Fruit fly (Drosophila melanogaster) Kc167 (cell line): ENCODE results near the gene CG32669.

Source experiments
- Myc ChIP-seq: fragments of >200 bp; optimal IDR thresholded peaks from 2 replicates; lab custom pipeline; 2017; ENCODE audit warnings: missing external identifiers
- Sin3A ChIP-seq: fragments of >200 bp; optimal IDR thresholded peaks from 2 replicates; lab custom pipeline; 2018; ENCODE audit warnings: missing external identifiers
- h ChIP-seq: fragments of >200 bp; optimal IDR thresholded peaks from 3 replicates; lab custom pipeline; 2018; ENCODE audit warnings: missing external identifiers
- insv ChIP-seq: fragments of >200 bp; optimal IDR thresholded peaks from 3 replicates; lab custom pipeline; 2018; ENCODE audit warnings: missing external identifiers
- psq ChIP-seq: fragments of >200 bp; optimal IDR thresholded peaks from 2 replicates; lab custom pipeline; 2017; ENCODE audit warnings: missing external identifiers
- ttk ChIP-seq: sonication (Bioruptor generic); optimal IDR thresholded peaks from 2 replicates; lab custom pipeline; 2017; ENCODE audit warnings: missing external identifiers

Gene CG32669

dm6 chrX:10832369-10832768, 12.5 kb downstream of the CG32669 start:
- no peak for TF ChIP-seq psq (lab: Kevin White, UChicago)
- no peak for TF ChIP-seq h (lab: Kevin White, UChicago)
- TF ChIP-seq insv (lab: Kevin White, UChicago) = no peak
- no peak for TF ChIP-seq Myc (lab: Kevin White, UChicago)
- TF ChIP-seq ttk (lab: Kevin White, UChicago) = no peak
- no peak for TF ChIP-seq Sin3A (lab: Kevin White, UChicago)

- TF ChIP-seq insv (lab: Kevin White, UChicago) = no peak
- no peak for TF ChIP-seq Sin3A (lab: Kevin White, UChicago)
- no peak for TF ChIP-seq h (lab: Kevin White, UChicago)
- TF ChIP-seq ttk (lab: Kevin White, UChicago) = no peak
- no peak for TF ChIP-seq psq (lab: Kevin White, UChicago)
- TF ChIP-seq Myc (lab: Kevin White, UChicago) = no peak
These were observed 17.6 kb downstream of the CG32669 start for dm6 chrX:10827301-10827700.

dm6 chrX:10825349-10826129, 19.3 kb downstream of the CG32669 start:
- no peak for TF ChIP-seq Myc (lab: Kevin White, UChicago)
- no peak for TF ChIP-seq h (lab: Kevin White, UChicago)
- TF ChIP-seq Sin3A (lab: Kevin White, UChicago) = no peak
- TF ChIP-seq insv (lab: Kevin White, UChicago) = no peak
- TF ChIP-seq psq (lab: Kevin White, UChicago) = no peak
- TF ChIP-seq ttk (lab: Kevin White, UChicago) = no peak

- TF ChIP-seq ttk (lab: Kevin White, UChicago) (no peak), insv (lab: Kevin White, UChicago) (no peak), Myc (lab: Kevin White, UChicago) (no peak), h (lab: Kevin White, UChicago) (no peak), psq (lab: Kevin White, UChicago) (no peak), Sin3A (lab: Kevin White, UChicago) (no peak)
These were observed 20.6 kb downstream of the CG32669 start, which contains the start of gene Imp for dm6 chrX:10824227-10824702. TSS of gene Imp (minus strand) at chrX:10824277.

- TF ChIP-seq Sin3A (lab: Kevin White, UChicago) (no peak), insv (lab: Kevin White, UChicago) (no peak), psq (lab: Kevin White, UChicago) (no peak), h (lab: Kevin White, UChicago) (no peak), Myc (lab: Kevin White, UChicago) (no peak), ttk (lab: Kevin White, UChicago) (no peak)
These were observed 21.5 kb downstream of the CG32669 start for dm6 chrX:10823441-10823818.

dm6 chrX:10822678-10823440, 22.0 kb downstream of the CG32669 start:
- TF ChIP-seq Myc (lab: Kevin White, UChicago) (no peak), Sin3A (lab: Kevin White, UChicago) (no peak), insv (lab: Kevin White, UChicago) (no peak), ttk (lab: Kevin White, UChicago) (no peak), h (lab: Kevin White, UChicago) (no peak)

dm6 chrX:10822096-10822495, 22.8 kb downstream of the CG32669 start:
- TF ChIP-seq h (lab: Kevin White, UChicago) (no peak), psq (lab: Kevin White, UChicago) (no peak)

dm6 chrX:10820741-10821140, 24.1 kb downstream of the CG32669 start:
- no peak for TF ChIP-seq ttk (lab: Kevin White, UChicago)
- TF ChIP-seq psq (lab: Kevin White, UChicago) = no peak
- TF ChIP-seq h (lab: Kevin White, UChicago) = no peak
- no peak for TF ChIP-seq Sin3A (lab: Kevin White, UChicago)
- no peak for TF ChIP-seq insv (lab: Kevin White, UChicago)
- TF ChIP-seq Myc (lab: Kevin White, UChicago) = no peak

dm6 chrX:10816856-10817255, 28.0 kb downstream of the CG32669 start:
- TF ChIP-seq psq (lab: Kevin White, UChicago) = no peak
- no peak for TF ChIP-seq ttk (lab: Kevin White, UChicago)
- TF ChIP-seq insv (lab: Kevin White, UChicago) = no peak
- TF ChIP-seq Myc (lab: Kevin White, UChicago) = no peak
- no peak for TF ChIP-seq h (lab: Kevin White, UChicago)
- TF ChIP-seq Sin3A (lab: Kevin White, UChicago) = no peak

- TF ChIP-seq h (lab: Kevin White, UChicago) = no peak
- peak; percentile 41 for TF ChIP-seq psq (lab: Kevin White, UChicago)
These were observed 29.3 kb downstream of the CG32669 start for dm6 chrX:10815511-10816080.

dm6 chrX:10814832-10815372, 30.0 kb downstream of the CG32669 start:
- no peak for TF ChIP-seq ttk (lab: Kevin White, UChicago)
- TF ChIP-seq h (lab: Kevin White, UChicago) = no peak
- TF ChIP-seq psq (lab: Kevin White, UChicago) = no peak
- TF ChIP-seq Sin3A (lab: Kevin White, UChicago) = no peak
- no peak for TF ChIP-seq Myc (lab: Kevin White, UChicago)
- no peak for TF ChIP-seq insv (lab: Kevin White, UChicago)
